Fruit fly (Drosophila melanogaster) whole organism, embryonic: Measurements from ENCODE around the gene cerv.

ENCODE experiments used
- Aef1 ChIP-seq: fragments of 200-800 bp; sonication (Bioruptor generic); IDR thresholded peaks from 3 replicates; pipeline ENCODE4 v1.3.6; 2022; ENCODE audit warnings: missing biosample characterization, missing genetic modification characterization
- Atf3 ChIP-seq: fragments of 200-800 bp; sonication (Bioruptor generic); optimal IDR thresholded peaks from 3 replicates; lab custom pipeline; 2016; ENCODE audit warnings: missing biosample characterization, missing genetic modification characterization
- B-H2 ChIP-seq: fragments of 200-800 bp; sonication (Bioruptor generic); optimal IDR thresholded peaks from 2 replicates; lab custom pipeline; 2018; ENCODE audit warnings: missing biosample characterization, mild to moderate bottlenecking, missing genetic modification characterization
- CG10654 ChIP-seq: fragments of 200-800 bp; sonication (Bioruptor generic); optimal IDR thresholded peaks from 2 replicates; lab custom pipeline; 2016; ENCODE audit warnings: missing biosample characterization, missing genetic modification characterization
- CG10959 ChIP-seq: fragments of 200-800 bp; sonication (Bioruptor generic); IDR thresholded peaks from 2 replicates; pipeline ENCODE4 v1.3.6; 2022; ENCODE audit warnings: missing biosample characterization, missing genetic modification characterization
- CG11085 ChIP-seq: fragments of 200-800 bp; sonication (Bioruptor generic); IDR thresholded peaks from 2 replicates; pipeline ENCODE4 v1.3.6; 2022; ENCODE audit warnings: missing biosample characterization, missing genetic modification characterization
- CG11504 ChIP-seq: fragments of 200-800 bp; sonication (Bioruptor generic); optimal IDR thresholded peaks from 3 replicates; lab custom pipeline; 2019; ENCODE audit warnings: missing biosample characterization, mild to moderate bottlenecking, missing genetic modification characterization, moderate library complexity
- CG12071 ChIP-seq: fragments of 200-800 bp; sonication (Bioruptor generic); optimal IDR thresholded peaks from 3 replicates; lab custom pipeline; 2018; ENCODE audit warnings: missing biosample characterization, mild to moderate bottlenecking, missing genetic modification characterization
- CG12659 ChIP-seq: fragments of 200-800 bp; sonication (Bioruptor generic); optimal IDR thresholded peaks from 3 replicates; lab custom pipeline; 2017; ENCODE audit warnings: mild to moderate bottlenecking, missing biosample characterization, missing genetic modification reagents, missing genetic modification characterization
- CG14014 ChIP-seq: fragments of 200-800 bp; sonication (Bioruptor generic); IDR thresholded peaks from 2 replicates; pipeline ENCODE4 v1.3.6; 2022; ENCODE audit warnings: missing biosample characterization, missing genetic modification characterization
- CG16815 ChIP-seq: fragments of 200-800 bp; sonication (Bioruptor generic); optimal IDR thresholded peaks from 3 replicates; lab custom pipeline; 2017; ENCODE audit warnings: missing biosample characterization, mild to moderate bottlenecking, missing genetic modification characterization
- CG16863 ChIP-seq: fragments of 200-800 bp; sonication (Bioruptor generic); optimal IDR thresholded peaks from 3 replicates; lab custom pipeline; 2016; ENCODE audit warnings: missing biosample characterization, missing genetic modification characterization
- CG18011 ChIP-seq: fragments of 200-800 bp; sonication (Bioruptor generic); optimal IDR thresholded peaks from 2 replicates; lab custom pipeline; 2017; ENCODE audit warnings: missing biosample characterization, missing genetic modification characterization, mild to moderate bottlenecking, moderate library complexity, missing genotype
- CG4328 ChIP-seq: fragments of 200-800 bp; sonication (Bioruptor generic); optimal IDR thresholded peaks from 3 replicates; lab custom pipeline; 2017; ENCODE audit warnings: missing biosample characterization, missing genetic modification reagents, missing genetic modification characterization
- CG4360 ChIP-seq: fragments of 200-800 bp; sonication (Bioruptor generic); IDR thresholded peaks from 2 replicates; pipeline ENCODE4 v1.3.6; 2022; ENCODE audit warnings: missing biosample characterization, missing genetic modification characterization
- CG4820 ChIP-seq: fragments of 200-800 bp; sonication (Bioruptor generic); optimal IDR thresholded peaks from 3 replicates; lab custom pipeline; 2016; ENCODE audit warnings: missing biosample characterization, missing genetic modification characterization
- CG5953 ChIP-seq: fragments of 200-800 bp; sonication (Bioruptor generic); IDR thresholded peaks from 2 replicates; pipeline ENCODE4 v1.3.6; 2022; ENCODE audit warnings: missing biosample characterization, missing genetic modification characterization
- CG6813 ChIP-seq: fragments of 200-800 bp; sonication (Bioruptor generic); optimal IDR thresholded peaks from 2 replicates; lab custom pipeline; 2017; ENCODE audit warnings: missing biosample characterization, missing genetic modification characterization, mild to moderate bottlenecking, moderate library complexity, missing genetic modification reagents
- CG8089 ChIP-seq: fragments of 200-800 bp; sonication (Bioruptor generic); optimal IDR thresholded peaks from 3 replicates; lab custom pipeline; 2016; ENCODE audit warnings: missing biosample characterization, missing genetic modification characterization
- CG9215 ChIP-seq: fragments of 200-800 bp; sonication (Bioruptor generic); IDR thresholded peaks from 2 replicates; pipeline ENCODE4 v1.3.6; 2022; ENCODE audit warnings: missing biosample characterization, missing genetic modification characterization
- CG9876 ChIP-seq: fragments of 200-800 bp; sonication (Bioruptor generic); optimal IDR thresholded peaks from 2 replicates; lab custom pipeline; 2016; ENCODE audit warnings: missing biosample characterization, missing genetic modification characterization
- CrebB ChIP-seq: fragments of 200-800 bp; sonication (Bioruptor generic); optimal IDR thresholded peaks from 3 replicates; lab custom pipeline; 2018; ENCODE audit warnings: missing biosample characterization, mild to moderate bottlenecking, missing genetic modification characterization
- D ChIP-seq, 2 experiments: fragments of 200-800 bp in 1 of 2; fragments of >200 bp in 1 of 2; sonication (Bioruptor generic) in 1 of 2; optimal IDR thresholded peaks; 2 replicates in 1 of 2; 3 replicates in 1 of 2; lab custom pipeline; 2017; ENCODE audit warnings: mild to moderate bottlenecking in 1 of 2, missing biosample characterization in 1 of 2, missing genetic modification characterization in 1 of 2, missing genetic modification reagents in 1 of 2
- Dek ChIP-seq: fragments of 200-800 bp; sonication (Bioruptor generic); optimal IDR thresholded peaks from 3 replicates; lab custom pipeline; 2019; ENCODE audit warnings: missing biosample characterization, mild to moderate bottlenecking, missing genetic modification characterization, moderate library complexity
- Doc2 ChIP-seq: fragments of 200-800 bp; sonication (Bioruptor generic); IDR thresholded peaks from 2 replicates; pipeline ENCODE4 v1.3.6; 2022; ENCODE audit warnings: missing biosample characterization, missing genetic modification characterization
- Ets97D ChIP-seq: fragments of 200-800 bp; sonication (Bioruptor generic); optimal IDR thresholded peaks from 3 replicates; lab custom pipeline; 2016; ENCODE audit warnings: missing biosample characterization, missing genetic modification characterization
- Fer1 ChIP-seq: fragments of 200-800 bp; sonication (Bioruptor generic); optimal IDR thresholded peaks from 2 replicates; lab custom pipeline; 2017; ENCODE audit warnings: missing biosample characterization, mild to moderate bottlenecking, missing genetic modification characterization
- Lpt ChIP-seq: fragments of >200 bp; optimal IDR thresholded peaks from 2 replicates; lab custom pipeline; 2018; ENCODE audit warnings: missing biosample characterization, missing genetic modification characterization
- Med ChIP-seq: fragments of 200-800 bp; sonication (Bioruptor generic); peaks from one replicate; lab custom pipeline; 2016; ENCODE audit warnings: missing biosample characterization, missing genetic modification characterization, mild to moderate bottlenecking, inconsistent platforms, moderate library complexity
- Myb ChIP-seq: fragments of 200-800 bp; sonication (Bioruptor generic); optimal IDR thresholded peaks from 2 replicates; lab custom pipeline; 2016; ENCODE audit warnings: missing biosample characterization, missing genetic modification characterization
- NK7.1 ChIP-seq: fragments of 200-800 bp; sonication (Bioruptor generic); optimal IDR thresholded peaks from 3 replicates; lab custom pipeline; 2016; ENCODE audit warnings: missing biosample characterization, missing genetic modification characterization
- Sox102F ChIP-seq: fragments of 200-800 bp; sonication (Bioruptor generic); optimal IDR thresholded peaks from 2 replicates; lab custom pipeline; 2018; ENCODE audit warnings: missing biosample characterization, mild to moderate bottlenecking, missing genetic modification characterization, moderate library complexity
- ab ChIP-seq: fragments of 200-800 bp; sonication (Bioruptor generic); optimal IDR thresholded peaks from 2 replicates; lab custom pipeline; 2016; ENCODE audit warnings: missing biosample characterization, missing genetic modification characterization
- bab2 ChIP-seq: fragments of 200-800 bp; sonication (Bioruptor generic); optimal IDR thresholded peaks from 2 replicates; lab custom pipeline; 2016; ENCODE audit warnings: missing biosample characterization, missing genetic modification characterization
- cato ChIP-seq: fragments of 200-800 bp; sonication (Bioruptor generic); optimal IDR thresholded peaks from 2 replicates; lab custom pipeline; 2016; ENCODE audit warnings: missing biosample characterization, missing genetic modification characterization, borderline replicate concordance
- gsb ChIP-seq: fragments of 200-800 bp; sonication (Bioruptor generic); IDR thresholded peaks from 2 replicates; pipeline ENCODE4 v1.3.6; 2022; ENCODE audit warnings: missing biosample characterization, missing genetic modification characterization
- h ChIP-seq: fragments of >200 bp; optimal IDR thresholded peaks from 2 replicates; lab custom pipeline; 2017
- inv ChIP-seq: fragments of 200-800 bp; sonication (Bioruptor generic); IDR thresholded peaks from 2 replicates; pipeline ENCODE4 v1.3.6; 2022; ENCODE audit warnings: missing biosample characterization, missing genetic modification characterization; ENCODE audit not compliant: partially characterized antibody
- klu ChIP-seq: fragments of 200-800 bp; sonication (Bioruptor generic); IDR thresholded peaks from 2 replicates; pipeline ENCODE4 v1.3.6; 2022; ENCODE audit warnings: missing biosample characterization, missing genetic modification characterization
- mam ChIP-seq: fragments of 200-800 bp; sonication (Bioruptor generic); optimal IDR thresholded peaks from 3 replicates; lab custom pipeline; 2016; ENCODE audit warnings: missing biosample characterization, missing genetic modification characterization
- nerfin-1 ChIP-seq: fragments of 200-800 bp; sonication (Bioruptor generic); optimal IDR thresholded peaks from 3 replicates; lab custom pipeline; 2019; ENCODE audit warnings: missing biosample characterization, mild to moderate bottlenecking, missing genetic modification characterization, moderate library complexity
- pum ChIP-seq: fragments of 200-800 bp; sonication (Bioruptor generic); optimal IDR thresholded peaks from 2 replicates; lab custom pipeline; 2016; ENCODE audit warnings: missing biosample characterization, missing genetic modification characterization
- ro ChIP-seq: fragments of 200-800 bp; sonication (Bioruptor generic); IDR thresholded peaks from 2 replicates; pipeline ENCODE4 v1.3.6; 2022; ENCODE audit warnings: missing biosample characterization, missing genetic modification characterization
- schlank ChIP-seq: fragments of 200-800 bp; sonication (Bioruptor generic); optimal IDR thresholded peaks from 2 replicates; lab custom pipeline; 2018; ENCODE audit warnings: missing biosample characterization, mild to moderate bottlenecking, missing genetic modification characterization
- sd ChIP-seq: fragments of 200-800 bp; sonication (Bioruptor generic); optimal IDR thresholded peaks from 3 replicates; lab custom pipeline; 2018; ENCODE audit warnings: missing biosample characterization, mild to moderate bottlenecking, missing genetic modification characterization, moderate library complexity
- shn ChIP-seq: fragments of 200-800 bp; sonication (Bioruptor generic); optimal IDR thresholded peaks from 3 replicates; lab custom pipeline; 2016; ENCODE audit warnings: missing biosample characterization, missing genetic modification characterization
- sisA ChIP-seq: fragments of 200-800 bp; sonication (Bioruptor generic); IDR thresholded peaks from 2 replicates; pipeline ENCODE4 v1.3.6; 2022; ENCODE audit warnings: missing biosample characterization, missing genetic modification characterization
- stwl ChIP-seq: fragments of 200-800 bp; sonication (Bioruptor generic); optimal IDR thresholded peaks from 3 replicates; lab custom pipeline; 2018; ENCODE audit warnings: missing biosample characterization, mild to moderate bottlenecking, missing genetic modification characterization, moderate library complexity
- tna ChIP-seq: fragments of 200-800 bp; sonication (Bioruptor generic); IDR thresholded peaks from 2 replicates; pipeline ENCODE4 v1.3.6; 2022; ENCODE audit warnings: missing biosample characterization, missing genetic modification characterization; ENCODE audit not compliant: partially characterized antibody
- tup ChIP-seq: fragments of 200-800 bp; sonication (Bioruptor generic); optimal IDR thresholded peaks from 2 replicates; lab custom pipeline; 2016; ENCODE audit warnings: missing biosample characterization, mild to moderate bottlenecking, missing genetic modification characterization, moderate library complexity
- tx ChIP-seq: fragments of 200-800 bp; sonication (Bioruptor generic); optimal IDR thresholded peaks from 2 replicates; lab custom pipeline; 2016; ENCODE audit warnings: missing biosample characterization, missing genetic modification characterization
- zf30C ChIP-seq: fragments of 200-800 bp; sonication (Bioruptor generic); optimal IDR thresholded peaks from 3 replicates; lab custom pipeline; 2018; ENCODE audit warnings: missing biosample characterization, mild to moderate bottlenecking, missing genetic modification characterization

The cerv gene

dm6 chrX:15615426-15615825 is 37.5 kb upstream of the cerv start (continued):
- TF ChIP-seq CG12071 = peak; percentile 27
- peak; percentile 61 for TF ChIP-seq CG4820 (GFP tag; lab: Kevin White, UChicago)
- TF ChIP-seq CG14014 = no peak
- TF ChIP-seq Fer1 = peak; percentile 29
- TF ChIP-seq Myb = no peak
- peak; percentile 20 for TF ChIP-seq NK7.1
- TF ChIP-seq Atf3 (GFP tag; lab: Kevin White, UChicago) = no peak
- no peak for TF ChIP-seq CG11085 (GFP tag; lab: Robert Waterston, UW)
- no peak for TF ChIP-seq schlank
- peak; percentile 30 for TF ChIP-seq bab2 (GFP tag; lab: Kevin White, UChicago)
- peak; percentile 35 for TF ChIP-seq CG16863 (GFP tag; lab: Kevin White, UChicago)
- peak; percentile 41 for TF ChIP-seq CG10654
- TF ChIP-seq CG9215 = no peak
- peak; percentile 82 for TF ChIP-seq Sox102F (GFP tag; lab: Kevin White, UChicago)
- TF ChIP-seq mam (GFP tag; lab: Kevin White, UChicago) = peak; percentile 43
- no peak for TF ChIP-seq CG4360 (GFP tag; lab: Robert Waterston, UW)
- no peak for TF ChIP-seq inv (GFP tag; lab: Robert Waterston, UW)
- TF ChIP-seq shn (GFP tag; lab: Kevin White, UChicago) = no peak
- TF ChIP-seq CG18011 = no peak
- TF ChIP-seq CG16815 (GFP tag; lab: Kevin White, UChicago) = peak; percentile 39
- no peak for TF ChIP-seq CG4328 (GFP tag; lab: Kevin White, UChicago)
- peak; percentile 34 for TF ChIP-seq CG6813 (GFP tag; lab: Kevin White, UChicago)
- TF ChIP-seq zf30C (GFP tag; lab: Kevin White, UChicago) = no peak
- TF ChIP-seq CG9876 (GFP tag; lab: Kevin White, UChicago) = no peak
- peak; percentile 11 for TF ChIP-seq Dek (tag; lab: Kevin White, UChicago)
- TF ChIP-seq CG12659 (GFP tag; lab: Kevin White, UChicago) = peak; percentile 46
- peak; percentile 65 for TF ChIP-seq sisA (GFP tag; lab: Robert Waterston, UW)
- no peak for TF ChIP-seq Lpt (GFP tag; lab: Kevin White, UChicago)
- TF ChIP-seq gsb (GFP tag; lab: Robert Waterston, UW) = no peak
- peak; percentile 62; the same call in 1 of the 2 replicates for TF ChIP-seq CG10959 (GFP tag; lab: Robert Waterston, UW)
- no peak for TF ChIP-seq ab (GFP tag; lab: Kevin White, UChicago)
- TF ChIP-seq tx = no peak
- no peak for TF ChIP-seq D (optimal IDR thresholded peaks at IDR 0.05; lab: Kevin White, UChicago)
- peak; percentile 37 for TF ChIP-seq D (GFP tag; optimal IDR thresholded peaks at IDR 0.05; lab: Kevin White, UChicago)
- TF ChIP-seq cato = no peak
- TF ChIP-seq klu (GFP tag; lab: Robert Waterston, UW) = 0 out of 2 replicates have a peak, but pooled peaks have one; percentile 23
- no peak for TF ChIP-seq stwl (tag; lab: Kevin White, UChicago)
- peak; percentile 81 for TF ChIP-seq CG11504 (tag; lab: Kevin White, UChicago)
- TF ChIP-seq Med (GFP tag; lab: Kevin White, UChicago) = peak; percentile 68
- TF ChIP-seq CG5953 (GFP tag; lab: Robert Waterston, UW) = peak; percentile 36; the same call in 1 of the 2 replicates
- TF ChIP-seq pum (GFP tag; lab: Kevin White, UChicago) = peak; percentile 28
- TF ChIP-seq Doc2 (GFP tag; lab: Robert Waterston, UW) = no peak
- no peak for TF ChIP-seq sd
- no peak for TF ChIP-seq h (lab: Kevin White, UChicago)
- no peak for TF ChIP-seq tup (GFP tag; lab: Kevin White, UChicago)
- no peak for TF ChIP-seq ro (GFP tag; lab: Robert Waterston, UW)
- no peak for TF ChIP-seq CrebB (tag; lab: Kevin White, UChicago)
- peak; percentile 35 for TF ChIP-seq nerfin-1 (tag; lab: Kevin White, UChicago)
- TF ChIP-seq B-H2 (GFP tag; lab: Kevin White, UChicago) = no peak
- TF ChIP-seq Aef1 (GFP tag; lab: Robert Waterston, UW) = peak; percentile 31; the same call in 1 of the 3 replicates
- TF ChIP-seq CG8089 = no peak
- no peak for TF ChIP-seq Ets97D (GFP tag; lab: Kevin White, UChicago)
- no peak for TF ChIP-seq tna (GFP tag; lab: Robert Waterston, UW)
